Worm (Caenorhabditis elegans) whole organism, young adult: ENCODE measurements around the gene srab-21.

Experiments used
- C06A6.2 ChIP-seq: fragments of 200-800 bp; sonication (Bioruptor generic); conservative IDR thresholded peaks from 2 replicates; pipeline ENCODE4 v1.3.6; 2022; ENCODE audit warnings: missing genetic modification characterization, missing compliant biosample characterization
- F10E7.11 ChIP-seq: sonication (generic microtip); optimal IDR thresholded peaks from 2 replicates; lab custom pipeline; 2017; ENCODE audit warnings: mild to moderate bottlenecking, missing genetic modification characterization, moderate library complexity, missing compliant biosample characterization
- F22D6.2 ChIP-seq: sonication (generic microtip); optimal IDR thresholded peaks from 2 replicates; lab custom pipeline; 2016; ENCODE audit warnings: mild to moderate bottlenecking, missing genetic modification characterization, missing compliant biosample characterization
- F23B12.7 ChIP-seq: sonication (generic microtip); optimal IDR thresholded peaks from 2 replicates; lab custom pipeline; 2017; ENCODE audit warnings: missing genetic modification characterization, mild to moderate bottlenecking, missing compliant biosample characterization, antibody characterized with exemption, moderate library complexity; ENCODE audit not compliant: insufficient read depth
- F33H1.4 ChIP-seq: fragments of 200-800 bp; sonication (Bioruptor generic); IDR thresholded peaks from 2 replicates; pipeline ENCODE4 v1.3.6; 2022; ENCODE audit warnings: missing genetic modification reagents, missing genetic modification characterization, missing compliant biosample characterization
- F39B2.1 ChIP-seq: fragments of 200-800 bp; sonication (Bioruptor generic); IDR thresholded peaks from 2 replicates; pipeline ENCODE4 v1.3.6; 2022; ENCODE audit warnings: missing genetic modification reagents, missing genetic modification characterization, missing compliant biosample characterization
- F57A8.1 ChIP-seq: fragments of 200-800 bp; sonication (Bioruptor generic); optimal IDR thresholded peaks from 2 replicates; lab custom pipeline; 2018; ENCODE audit warnings: mild to moderate bottlenecking, missing genetic modification characterization, moderate library complexity, missing compliant biosample characterization
- F57C9.4 ChIP-seq: sonication (generic microtip); optimal IDR thresholded peaks from 2 replicates; lab custom pipeline; 2017; ENCODE audit warnings: mild to moderate bottlenecking, missing genetic modification characterization, missing compliant biosample characterization
- aptf-2 ChIP-seq: fragments of 200-800 bp; sonication (Bioruptor generic); conservative IDR thresholded peaks from 2 replicates; pipeline ENCODE4 v1.3.6; 2022; ENCODE audit warnings: missing genetic modification reagents, missing genetic modification characterization, missing compliant biosample characterization
- aptf-3 ChIP-seq: fragments of 200-800 bp; sonication (Bioruptor generic); IDR thresholded peaks from 2 replicates; pipeline ENCODE4 v1.3.6; 2022; ENCODE audit warnings: missing genetic modification characterization, missing compliant biosample characterization
- athp-1 ChIP-seq: sonication (generic microtip); optimal IDR thresholded peaks from 2 replicates; lab custom pipeline; 2017; ENCODE audit warnings: mild to moderate bottlenecking, missing genetic modification characterization, missing compliant biosample characterization
- attf-3 ChIP-seq: fragments of 200-800 bp; sonication (Bioruptor generic); conservative IDR thresholded peaks from 2 replicates; pipeline ENCODE4 v1.3.6; 2022; ENCODE audit warnings: missing genetic modification reagents, missing genetic modification characterization, missing compliant biosample characterization
- ceh-27 ChIP-seq: fragments of 200-800 bp; sonication (Bioruptor generic); optimal IDR thresholded peaks from 2 replicates; lab custom pipeline; 2018; ENCODE audit warnings: mild to moderate bottlenecking, missing genetic modification characterization, moderate library complexity, missing compliant biosample characterization
- ceh-58 ChIP-seq: fragments of 200-800 bp; sonication (Bioruptor generic); IDR thresholded peaks from 2 replicates; pipeline ENCODE4 v1.3.6; 2022; ENCODE audit warnings: missing genetic modification characterization, missing compliant biosample characterization
- die-1 ChIP-seq: sonication (generic microtip); optimal IDR thresholded peaks from 2 replicates; lab custom pipeline; 2016; ENCODE audit warnings: missing genotype, mild to moderate bottlenecking, missing genetic modification characterization, missing compliant biosample characterization
- dpl-1 ChIP-seq: fragments of 150-350 bp; optimal IDR thresholded peaks from 2 replicates; lab custom pipeline; 2014; ENCODE audit warnings: missing biosample characterization, missing genetic modification reagents, missing genetic modification characterization
- efl-1 ChIP-seq: fragments of 150-350 bp; optimal IDR thresholded peaks from 2 replicates; lab custom pipeline; 2014; ENCODE audit warnings: missing biosample characterization, missing genetic modification reagents, missing genetic modification characterization
- gei-17 ChIP-seq: fragments of 200-800 bp; sonication (Bioruptor generic); optimal IDR thresholded peaks from 2 replicates; lab custom pipeline; 2018; ENCODE audit warnings: mild to moderate bottlenecking, missing genetic modification characterization, missing compliant biosample characterization
- him-1 ChIP-seq: sonication (generic microtip); optimal IDR thresholded peaks from 2 replicates; lab custom pipeline; 2016; ENCODE audit warnings: missing genotype, missing genetic modification reagents, missing genetic modification characterization, missing compliant biosample characterization
- hsf-1 ChIP-seq: fragments of 200-800 bp; sonication (Bioruptor generic); IDR thresholded peaks from 2 replicates; pipeline ENCODE4 v1.3.6; 2022; ENCODE audit warnings: missing genetic modification reagents, missing genetic modification characterization, missing compliant biosample characterization
- let-607 ChIP-seq, 2 experiments: fragments of 200-800 bp in 1 of 2; sonication (Bioruptor generic) in 1 of 2; sonication (generic microtip) in 1 of 2; optimal IDR thresholded peaks; 2 replicates each; lab custom pipeline; 2016 to 2018; ENCODE audit warnings: mild to moderate bottlenecking in 2 of 2, missing compliant biosample characterization in 2 of 2, missing genetic modification characterization in 2 of 2, moderate library complexity in 2 of 2, missing genotype in 1 of 2
- madf-6 ChIP-seq: fragments of 200-800 bp; sonication (Bioruptor generic); IDR thresholded peaks from 2 replicates; pipeline ENCODE4 v1.3.6; 2022; ENCODE audit warnings: missing genetic modification reagents, missing genetic modification characterization, missing compliant biosample characterization
- madf-8 ChIP-seq: fragments of 200-800 bp; sonication (Bioruptor generic); conservative IDR thresholded peaks from 2 replicates; pipeline ENCODE4 v1.3.6; 2022; ENCODE audit warnings: missing genetic modification reagents, missing genetic modification characterization, missing compliant biosample characterization
- mcd-1 ChIP-seq: fragments of 200-800 bp; sonication (Bioruptor generic); IDR thresholded peaks from 2 replicates; pipeline ENCODE4 v1.3.6; 2022; ENCODE audit warnings: missing genetic modification reagents, missing genetic modification characterization, missing compliant biosample characterization
- mel-28 ChIP-seq: sonication (generic microtip); optimal IDR thresholded peaks from 2 replicates; lab custom pipeline; 2016; ENCODE audit warnings: borderline replicate concordance, mild to moderate bottlenecking, missing genetic modification characterization, missing compliant biosample characterization
- nfyb-1 ChIP-seq: fragments of 200-800 bp; sonication (Bioruptor generic); IDR thresholded peaks from 2 replicates; pipeline ENCODE4 v1.3.6; 2022; ENCODE audit warnings: missing genetic modification reagents, missing genetic modification characterization, missing compliant biosample characterization
- nhr-27 ChIP-seq: fragments of 200-800 bp; sonication (Bioruptor generic); optimal IDR thresholded peaks from 2 replicates; lab custom pipeline; 2018; ENCODE audit warnings: mild to moderate bottlenecking, missing genetic modification characterization, moderate library complexity, missing compliant biosample characterization
- pbrm-1 ChIP-seq: fragments of 200-800 bp; sonication (Bioruptor generic); IDR thresholded peaks from 2 replicates; pipeline ENCODE4 v1.3.6; 2022; ENCODE audit warnings: missing genetic modification reagents, missing genetic modification characterization, missing compliant biosample characterization
- sdz-38 ChIP-seq: sonication (generic microtip); optimal IDR thresholded peaks from 2 replicates; lab custom pipeline; 2016; ENCODE audit warnings: missing genotype, missing genetic modification characterization, missing compliant biosample characterization
- sea-2 ChIP-seq: fragments of 200-800 bp; sonication (Bioruptor generic); IDR thresholded peaks from 2 replicates; pipeline ENCODE4 v1.3.6; 2022; ENCODE audit warnings: missing genetic modification characterization, missing compliant biosample characterization
- somi-1 ChIP-seq: fragments of 200-800 bp; sonication (Bioruptor generic); optimal IDR thresholded peaks from 2 replicates; lab custom pipeline; 2018; ENCODE audit warnings: mild to moderate bottlenecking, missing genetic modification characterization, missing compliant biosample characterization
- ztf-28 ChIP-seq: fragments of 200-800 bp; sonication (Bioruptor generic); IDR thresholded peaks from 2 replicates; pipeline ENCODE4 v1.3.6; 2022; ENCODE audit warnings: missing genetic modification reagents, missing genetic modification characterization, missing compliant biosample characterization
- ztf-6 ChIP-seq: fragments of 200-800 bp; sonication (Bioruptor generic); IDR thresholded peaks from 2 replicates; pipeline ENCODE4 v1.3.6; 2022; ENCODE audit warnings: missing genetic modification reagents, missing genetic modification characterization, missing compliant biosample characterization

srab-21 gene

ce11 chrV:3417928-3418327 is 6.3 kb downstream of the srab-21 start, which contains the start of gene T20D4.3:
Gene T20D4.3 (plus strand): TSS chrV:3418228.
- TF ChIP-seq nhr-27 (no peak), athp-1 (tag; lab: Kevin White, UChicago) (no peak), mel-28 (no peak), somi-1 (no peak), sdz-38 (tag; lab: Kevin White, UChicago) (no peak), sea-2 (GFP tag; lab: Robert Waterston, UW) (no peak), F57C9.4 (tag; lab: Kevin White, UChicago) (no peak), hsf-1 (GFP tag; lab: Robert Waterston, UW) (no peak), ztf-6 (GFP tag; lab: Robert Waterston, UW) (no peak), gei-17 (GFP tag; lab: Kevin White, UChicago) (no peak), attf-3 (GFP tag; lab: Robert Waterston, UW) (no peak)

ce11 chrV:3413010-3413409 is 11.2 kb downstream of the srab-21 start, which contains the start of gene txt-11:
Gene txt-11 (plus strand): TSS chrV:3413310.
- TF ChIP-seq him-1 (no peak), let-607 (tag; optimal IDR thresholded peaks at IDR 0.05; lab: Kevin White, UChicago) (no peak), dpl-1 (no peak), nfyb-1 (GFP tag; lab: Robert Waterston, UW) (no peak), F33H1.4 (GFP tag; lab: Robert Waterston, UW) (no peak), pbrm-1 (GFP tag; lab: Robert Waterston, UW) (no peak), F22D6.2 (tag; lab: Kevin White, UChicago) (no peak), madf-8 (GFP tag; lab: Robert Waterston, UW) (no peak), F57A8.1 (GFP tag; lab: Kevin White, UChicago) (no peak), ceh-27 (GFP tag; lab: Kevin White, UChicago) (no peak), mcd-1 (no peak), F10E7.11 (tag; lab: Kevin White, UChicago) (no peak)

- TF ChIP-seq aptf-2 (no peak), efl-1 (no peak), C06A6.2 (GFP tag; lab: Robert Waterston, UW) (no peak), aptf-3 (GFP tag; lab: Robert Waterston, UW) (no peak), ceh-27 (GFP tag; lab: Kevin White, UChicago) (peak; percentile 15)
Observed at ce11 chrV:3410098-3410570, 14.1 kb downstream of the srab-21 start, which contains the start of gene arrd-22. Gene arrd-22 (plus strand): TSS chrV:3410520.

- no peak for TF ChIP-seq madf-6
- no peak for TF ChIP-seq die-1
- TF ChIP-seq nfyb-1 (GFP tag; lab: Robert Waterston, UW) = no peak
- TF ChIP-seq ceh-27 (GFP tag; lab: Kevin White, UChicago) = no peak
- no peak for TF ChIP-seq F23B12.7 (tag; lab: Kevin White, UChicago)
- TF ChIP-seq ztf-28 (GFP tag; lab: Robert Waterston, UW) = no peak
Observed at ce11 chrV:3409498-3409897, 14.7 kb downstream of the srab-21 start.

ce11 chrV:3408602-3409001 is 15.6 kb downstream of the srab-21 start, which contains the start of gene T20D4.7:
Gene T20D4.7 (plus strand): TSS chrV:3408902.
- TF ChIP-seq F39B2.1 (GFP tag; lab: Robert Waterston, UW) (no peak), ceh-58 (GFP tag; lab: Robert Waterston, UW) (no peak)
